Fruit fly (Drosophila melanogaster) whole organism, embryonic: ENCODE results near the gene Usf.

ENCODE experiments used
- Antp ChIP-seq: fragments of 200-800 bp; sonication (Bioruptor generic); optimal IDR thresholded peaks from 3 replicates; lab custom pipeline; 2016; ENCODE audit warnings: missing biosample characterization, missing genetic modification characterization
- Bdp1 ChIP-seq: fragments of 200-800 bp; sonication (Bioruptor generic); optimal IDR thresholded peaks from 3 replicates; lab custom pipeline; 2016; ENCODE audit warnings: missing biosample characterization, missing genetic modification characterization
- BtbVII ChIP-seq: fragments of 200-800 bp; sonication (Bioruptor generic); optimal IDR thresholded peaks from 3 replicates; lab custom pipeline; 2017; ENCODE audit warnings: missing biosample characterization, mild to moderate bottlenecking, missing genetic modification characterization
- CG11560 ChIP-seq: fragments of 200-800 bp; sonication (Bioruptor generic); IDR thresholded peaks from 3 replicates; pipeline ENCODE4 v1.3.6; 2022; ENCODE audit warnings: missing biosample characterization, missing genetic modification characterization
- CG15011 ChIP-seq: fragments of 200-800 bp; sonication (Bioruptor generic); optimal IDR thresholded peaks from 3 replicates; lab custom pipeline; 2018; ENCODE audit warnings: missing biosample characterization, mild to moderate bottlenecking, missing genetic modification characterization
- CG15514 ChIP-seq: fragments of 200-800 bp; sonication (Bioruptor generic); optimal IDR thresholded peaks from 3 replicates; lab custom pipeline; 2017; ENCODE audit warnings: missing biosample characterization, missing genetic modification characterization, mild to moderate bottlenecking, moderate library complexity, missing genetic modification reagents
- CG2120 ChIP-seq: fragments of 200-800 bp; sonication (Bioruptor generic); optimal IDR thresholded peaks from 3 replicates; lab custom pipeline; 2016; ENCODE audit warnings: missing biosample characterization, missing genetic modification characterization
- CG2199 ChIP-seq: fragments of 200-800 bp; sonication (Bioruptor generic); IDR thresholded peaks from 3 replicates; pipeline ENCODE4 v1.3.6; 2022; ENCODE audit warnings: missing biosample characterization, missing genetic modification characterization
- CG3163 ChIP-seq: fragments of 200-800 bp; sonication (Bioruptor generic); optimal IDR thresholded peaks from 3 replicates; lab custom pipeline; 2016; ENCODE audit warnings: missing biosample characterization, missing genetic modification characterization
- CG4854 ChIP-seq: fragments of 200-800 bp; sonication (Bioruptor generic); optimal IDR thresholded peaks from 2 replicates; lab custom pipeline; 2016; ENCODE audit warnings: missing biosample characterization, missing genetic modification characterization, inconsistent platforms
- CG6272 ChIP-seq: fragments of 200-800 bp; sonication (Bioruptor generic); IDR thresholded peaks from 2 replicates; pipeline ENCODE4 v1.3.6; 2022; ENCODE audit warnings: missing biosample characterization, missing genetic modification characterization
- CG6854 ChIP-seq: fragments of 200-800 bp; sonication (Bioruptor generic); optimal IDR thresholded peaks from 3 replicates; lab custom pipeline; 2017; ENCODE audit warnings: missing biosample characterization, mild to moderate bottlenecking, missing genetic modification characterization
- CG7271 ChIP-seq: fragments of 200-800 bp; sonication (Bioruptor generic); optimal IDR thresholded peaks from 2 replicates; lab custom pipeline; 2018; ENCODE audit warnings: missing biosample characterization, mild to moderate bottlenecking, missing genetic modification characterization, moderate library complexity
- CG8944 ChIP-seq: fragments of 200-800 bp; sonication (Bioruptor generic); optimal IDR thresholded peaks from 3 replicates; lab custom pipeline; 2016; ENCODE audit warnings: missing biosample characterization, missing genetic modification characterization
- CkIIα-i1 ChIP-seq: fragments of 200-800 bp; sonication (Bioruptor generic); IDR thresholded peaks from 2 replicates; pipeline ENCODE4 v1.3.6; 2022; ENCODE audit warnings: missing biosample characterization, missing genetic modification characterization
- D19A ChIP-seq: fragments of 200-800 bp; optimal IDR thresholded peaks from 3 replicates; lab custom pipeline; 2019; ENCODE audit warnings: missing biosample characterization, mild to moderate bottlenecking, missing genetic modification characterization, moderate library complexity
- Dad ChIP-seq: fragments of 200-800 bp; sonication (Bioruptor generic); optimal IDR thresholded peaks from 3 replicates; lab custom pipeline; 2016; ENCODE audit warnings: missing biosample characterization, missing genetic modification characterization
- Deaf1 ChIP-seq: fragments of 200-800 bp; optimal IDR thresholded peaks from 3 replicates; lab custom pipeline; 2019; ENCODE audit warnings: missing biosample characterization, mild to moderate bottlenecking, missing genetic modification characterization, moderate library complexity
- Dek ChIP-seq: fragments of 200-800 bp; sonication (Bioruptor generic); optimal IDR thresholded peaks from 3 replicates; lab custom pipeline; 2019; ENCODE audit warnings: missing biosample characterization, mild to moderate bottlenecking, missing genetic modification characterization, moderate library complexity
- Dll ChIP-seq: fragments of 200-800 bp; sonication (Bioruptor generic); IDR thresholded peaks from 4 replicates; pipeline ENCODE4 v1.3.6; 2022; ENCODE audit warnings: missing biosample characterization, missing genetic modification characterization; ENCODE audit not compliant: partially characterized antibody
- Doc3 ChIP-seq: fragments of 200-800 bp; sonication (Bioruptor generic); IDR thresholded peaks from 3 replicates; pipeline ENCODE4 v1.3.6; 2022; ENCODE audit warnings: missing biosample characterization, missing genetic modification characterization; ENCODE audit not compliant: partially characterized antibody
- Eip74EF ChIP-seq, 2 experiments: fragments of 200-800 bp in 1 of 2; fragments of >200 bp in 1 of 2; sonication (Bioruptor generic) in 1 of 2; optimal IDR thresholded peaks; 2 replicates each; lab custom pipeline; 2017 to 2019; ENCODE audit warnings: missing biosample characterization in 2 of 2, missing genetic modification characterization in 2 of 2, mild to moderate bottlenecking in 1 of 2, moderate library complexity in 1 of 2
- HLH54F ChIP-seq: fragments of 200-800 bp; sonication (Bioruptor generic); optimal IDR thresholded peaks from 3 replicates; lab custom pipeline; 2016; ENCODE audit warnings: missing biosample characterization, missing genetic modification characterization
- HLHmδ ChIP-seq: fragments of 200-800 bp; sonication (Bioruptor generic); optimal IDR thresholded peaks from 2 replicates; lab custom pipeline; 2018; ENCODE audit warnings: missing biosample characterization, mild to moderate bottlenecking, missing genetic modification characterization, moderate library complexity
- Hr3 ChIP-seq: fragments of 200-800 bp; sonication (Bioruptor generic); optimal IDR thresholded peaks from 3 replicates; lab custom pipeline; 2016; ENCODE audit warnings: missing biosample characterization, missing genetic modification characterization
- Myb ChIP-seq: fragments of 200-800 bp; sonication (Bioruptor generic); optimal IDR thresholded peaks from 2 replicates; lab custom pipeline; 2016; ENCODE audit warnings: missing biosample characterization, missing genetic modification characterization
- NK7.1 ChIP-seq: fragments of 200-800 bp; sonication (Bioruptor generic); optimal IDR thresholded peaks from 3 replicates; lab custom pipeline; 2016; ENCODE audit warnings: missing biosample characterization, missing genetic modification characterization
- Neu2 ChIP-seq: fragments of 200-800 bp; sonication (Bioruptor generic); optimal IDR thresholded peaks from 3 replicates; lab custom pipeline; 2016; ENCODE audit warnings: missing biosample characterization, missing genetic modification characterization, borderline replicate concordance
- NfI ChIP-seq: fragments of 200-800 bp; sonication (Bioruptor generic); optimal IDR thresholded peaks from 3 replicates; lab custom pipeline; 2018; ENCODE audit warnings: missing biosample characterization, mild to moderate bottlenecking, missing genetic modification characterization, moderate library complexity
- Ravus ChIP-seq: fragments of 200-800 bp; sonication (Bioruptor generic); IDR thresholded peaks from 2 replicates; pipeline ENCODE4 v1.3.6; 2022; ENCODE audit warnings: missing biosample characterization, missing genetic modification characterization
- Rfx ChIP-seq: fragments of 200-800 bp; sonication (Bioruptor generic); IDR thresholded peaks from 2 replicates; pipeline ENCODE4 v1.3.6; 2022; ENCODE audit warnings: missing biosample characterization, missing genetic modification characterization
- Tbp ChIP-seq: fragments of >200 bp; optimal IDR thresholded peaks from 2 replicates; lab custom pipeline; 2018; ENCODE audit warnings: missing biosample characterization, missing genetic modification characterization
- btn ChIP-seq: fragments of 200-800 bp; sonication (Bioruptor generic); optimal IDR thresholded peaks from 2 replicates; lab custom pipeline; 2016; ENCODE audit warnings: missing biosample characterization, missing genetic modification characterization
- chif ChIP-seq, 2 experiments: fragments of 200-800 bp; sonication (Bioruptor generic); optimal IDR thresholded peaks; 3 replicates each; lab custom pipeline; 2016; ENCODE audit warnings: missing biosample characterization in 2 of 2, missing genetic modification characterization in 2 of 2
- crc ChIP-seq: fragments of 200-800 bp; sonication (Bioruptor generic); optimal IDR thresholded peaks from 2 replicates; lab custom pipeline; 2016; ENCODE audit warnings: missing biosample characterization, missing genetic modification characterization
- danr ChIP-seq: fragments of 200-800 bp; sonication (Bioruptor generic); IDR thresholded peaks from 2 replicates; pipeline ENCODE4 v1.3.6; 2022; ENCODE audit warnings: missing biosample characterization, missing genetic modification characterization
- dmrt11E ChIP-seq: fragments of 200-800 bp; sonication (Bioruptor generic); optimal IDR thresholded peaks from 3 replicates; lab custom pipeline; 2018; ENCODE audit warnings: missing biosample characterization, mild to moderate bottlenecking, missing genetic modification characterization, moderate library complexity
- dmrt99B ChIP-seq: fragments of 200-800 bp; sonication (Bioruptor generic); optimal IDR thresholded peaks from 2 replicates; lab custom pipeline; 2018; ENCODE audit warnings: missing biosample characterization, mild to moderate bottlenecking, missing genetic modification characterization, moderate library complexity
- emc ChIP-seq: fragments of 200-800 bp; sonication (Bioruptor generic); optimal IDR thresholded peaks from 2 replicates; lab custom pipeline; 2016; ENCODE audit warnings: missing biosample characterization, missing genetic modification characterization
- en ChIP-seq: fragments of 200-800 bp; sonication (Bioruptor generic); optimal IDR thresholded peaks from 2 replicates; lab custom pipeline; 2016; ENCODE audit warnings: missing biosample characterization, missing genetic modification characterization
- fd96Cb ChIP-seq: fragments of 200-800 bp; sonication (Bioruptor generic); optimal IDR thresholded peaks from 2 replicates; lab custom pipeline; 2018; ENCODE audit warnings: missing biosample characterization, mild to moderate bottlenecking, missing genetic modification characterization, moderate library complexity
- fu2 ChIP-seq: fragments of 200-800 bp; sonication (Bioruptor generic); optimal IDR thresholded peaks from 2 replicates; lab custom pipeline; 2016; ENCODE audit warnings: missing biosample characterization, missing genetic modification characterization
- hbn ChIP-seq: fragments of 200-800 bp; sonication (Bioruptor generic); IDR thresholded peaks from 2 replicates; pipeline ENCODE4 v1.3.6; 2022; ENCODE audit warnings: missing biosample characterization, missing genetic modification characterization; ENCODE audit not compliant: partially characterized antibody
- kah ChIP-seq: fragments of 200-800 bp; sonication (Bioruptor generic); optimal IDR thresholded peaks from 2 replicates; lab custom pipeline; 2018; ENCODE audit warnings: missing biosample characterization, mild to moderate bottlenecking, missing genetic modification characterization
- repo ChIP-seq: fragments of 200-800 bp; sonication (Bioruptor generic); optimal IDR thresholded peaks from 2 replicates; lab custom pipeline; 2016; ENCODE audit warnings: missing biosample characterization, missing genetic modification characterization
- salm ChIP-seq: fragments of 200-800 bp; sonication (Bioruptor generic); optimal IDR thresholded peaks from 2 replicates; lab custom pipeline; 2018; ENCODE audit warnings: missing biosample characterization, mild to moderate bottlenecking, missing genetic modification characterization
- sens-2 ChIP-seq: fragments of 200-800 bp; sonication (Bioruptor generic); IDR thresholded peaks from 2 replicates; pipeline ENCODE4 v1.3.6; 2022; ENCODE audit warnings: missing biosample characterization, missing genetic modification characterization
- sr ChIP-seq: fragments of 200-800 bp; sonication (Bioruptor generic); IDR thresholded peaks from 3 replicates; pipeline ENCODE4 v1.3.6; 2022; ENCODE audit warnings: missing biosample characterization, missing genetic modification characterization
- toy ChIP-seq: fragments of 200-800 bp; sonication (Bioruptor generic); IDR thresholded peaks from 2 replicates; pipeline ENCODE4 v1.3.6; 2022; ENCODE audit warnings: missing biosample characterization, missing genetic modification characterization
- twi ChIP-seq: fragments of 200-800 bp; optimal IDR thresholded peaks from 2 replicates; lab custom pipeline; 2019; ENCODE audit warnings: missing biosample characterization, mild to moderate bottlenecking, missing genetic modification characterization, moderate library complexity
- zfh2 ChIP-seq: fragments of 200-800 bp; sonication (Bioruptor generic); optimal IDR thresholded peaks from 2 replicates; lab custom pipeline; 2016; ENCODE audit warnings: missing biosample characterization, missing genetic modification characterization

The Usf gene

dm6 chrX:4507121-4507520, 41.5 kb downstream of the Usf start (continued):
- TF ChIP-seq sr (GFP tag; lab: Robert Waterston, UW), result no peak
- TF ChIP-seq CG2199 (GFP tag; lab: Robert Waterston, UW), result peak; percentile 83
- no peak for TF ChIP-seq Eip74EF (GFP tag; optimal IDR thresholded peaks at IDR 0.05; lab: Kevin White, UChicago)
- no peak for TF ChIP-seq Deaf1 (tag; lab: Kevin White, UChicago)
- peak; percentile 63 for TF ChIP-seq dmrt11E (tag; lab: Kevin White, UChicago)
- TF ChIP-seq CG4854 (GFP tag; lab: Kevin White, UChicago), result no peak
- TF ChIP-seq fd96Cb (tag; lab: Kevin White, UChicago), result no peak
- TF ChIP-seq danr (GFP tag; lab: Robert Waterston, UW), result 0 out of 2 replicates have a peak, but pooled peaks have one; percentile 5
- TF ChIP-seq HLH54F, result no peak
- TF ChIP-seq Dll, result no peak
- TF ChIP-seq fu2 (GFP tag; lab: Kevin White, UChicago), result no peak
- TF ChIP-seq NK7.1 (GFP tag; lab: Kevin White, UChicago), result no peak
- peak; percentile 77 for TF ChIP-seq NfI (GFP tag; lab: Kevin White, UChicago)
- TF ChIP-seq sens-2 (GFP tag; lab: Robert Waterston, UW), result peak; percentile 39; the same call in 1 of the 2 replicates
- no peak for TF ChIP-seq Doc3 (GFP tag; lab: Robert Waterston, UW)
- peak; percentile 35 for TF ChIP-seq kah (GFP tag; lab: Kevin White, UChicago)
- TF ChIP-seq Antp (GFP tag; lab: Kevin White, UChicago), result peak; percentile 72
- peak; percentile 12 for TF ChIP-seq Myb (GFP tag; lab: Kevin White, UChicago)
- peak; percentile 28 for TF ChIP-seq Dad (GFP tag; lab: Kevin White, UChicago)
- no peak for TF ChIP-seq salm (tag; lab: Kevin White, UChicago)
- peak; percentile 66 for TF ChIP-seq Rfx (GFP tag; lab: Robert Waterston, UW)
- no peak for TF ChIP-seq Neu2 (GFP tag; lab: Kevin White, UChicago)
- TF ChIP-seq CG8944 (GFP tag; lab: Kevin White, UChicago), result peak; percentile 36
- TF ChIP-seq CG6272 (GFP tag; lab: Robert Waterston, UW), result no peak
- no peak for TF ChIP-seq CG7271
- peak; percentile 6 for TF ChIP-seq CG3163 (GFP tag; lab: Kevin White, UChicago)
- no peak for TF ChIP-seq D19A (tag; lab: Kevin White, UChicago)
- peak; percentile 3 for TF ChIP-seq crc (GFP tag; lab: Kevin White, UChicago)
- peak; percentile 44 to 84 for TF ChIP-seq chif (GFP tag; optimal IDR thresholded peaks at IDR 0.05; lab: Kevin White, UChicago)
- TF ChIP-seq dmrt99B (tag; lab: Kevin White, UChicago), result peak; percentile 44
- no peak for TF ChIP-seq repo (GFP tag; lab: Kevin White, UChicago)
- no peak for TF ChIP-seq CG15011 (GFP tag; lab: Kevin White, UChicago)
- peak; percentile 0 for TF ChIP-seq btn (GFP tag; lab: Kevin White, UChicago)
- TF ChIP-seq CG2120 (GFP tag; lab: Kevin White, UChicago), result no peak
- no peak for TF ChIP-seq Ravus
- peak; percentile 24 for TF ChIP-seq en (GFP tag; lab: Kevin White, UChicago)
- no peak for TF ChIP-seq hbn (GFP tag; lab: Robert Waterston, UW)
- TF ChIP-seq zfh2 (GFP tag; lab: Kevin White, UChicago), result no peak
- TF ChIP-seq Tbp (GFP tag; lab: Kevin White, UChicago), result no peak
- TF ChIP-seq CG11560 (tag; lab: Robert Waterston, UW), result no peak
- no peak for TF ChIP-seq BtbVII (GFP tag; lab: Kevin White, UChicago)
- peak; percentile 13 for TF ChIP-seq Bdp1 (GFP tag; lab: Kevin White, UChicago)
- TF ChIP-seq CG6854 (GFP tag; lab: Kevin White, UChicago), result no peak
- TF ChIP-seq Dek (tag; lab: Kevin White, UChicago), result peak; percentile 12
- no peak for TF ChIP-seq emc (GFP tag; lab: Kevin White, UChicago)
- TF ChIP-seq CG15514 (GFP tag; lab: Kevin White, UChicago), result peak; percentile 8
- 0 out of 2 replicates have a peak, but pooled peaks have one; percentile 10 for TF ChIP-seq toy (GFP tag; lab: Robert Waterston, UW)
- peak; percentile 56 for TF ChIP-seq Hr3 (GFP tag; lab: Kevin White, UChicago)
- peak; percentile 85 for TF ChIP-seq HLHmδ (GFP tag; lab: Kevin White, UChicago)
- TF ChIP-seq twi (tag; lab: Kevin White, UChicago), result peak; percentile 32
- no peak for TF ChIP-seq CkIIα-i1
